Worm (Caenorhabditis elegans) whole organism, L1 larva: ENCODE measurements around the gene srw-66.

Experiments
- blmp-1 ChIP-seq: fragments of 150-350 bp; optimal IDR thresholded peaks from 2 replicates; lab custom pipeline; 2014; ENCODE audit warnings: missing biosample characterization, missing genetic modification characterization
- efl-3 ChIP-seq: fragments of 200-800 bp; sonication (Bioruptor generic); optimal IDR thresholded peaks from 2 replicates; lab custom pipeline; 2018; ENCODE audit warnings: mild to moderate bottlenecking, missing genetic modification characterization, missing compliant biosample characterization
- elt-3 ChIP-seq, 6 experiments: fragments of 150-350 bp in 1 of 6; sonication (generic microtip); optimal IDR thresholded peaks; 2 replicates each; lab custom pipeline; 2017 to 2018; ENCODE audit warnings: missing biosample characterization in 6 of 6, missing genetic modification characterization in 6 of 6, inconsistent platforms in 1 of 6
- lin-13 ChIP-seq: fragments of 150-350 bp; optimal IDR thresholded peaks from 2 replicates; lab custom pipeline; 2014; ENCODE audit warnings: missing biosample characterization, missing genetic modification reagents, missing genetic modification characterization
- lin-39 ChIP-seq: fragments of 150-350 bp; optimal IDR thresholded peaks from 2 replicates; lab custom pipeline; 2014; ENCODE audit warnings: missing biosample characterization, missing genetic modification reagents, missing genetic modification characterization
- pag-3 ChIP-seq: sonication (generic microtip); optimal IDR thresholded peaks from 2 replicates; lab custom pipeline; 2017; ENCODE audit warnings: missing genetic modification characterization, mild to moderate bottlenecking, missing compliant biosample characterization, antibody characterized with exemption, borderline replicate concordance; ENCODE audit not compliant: insufficient read depth
- snu-23 ChIP-seq: sonication (generic microtip); optimal IDR thresholded peaks from 2 replicates; lab custom pipeline; 2016; ENCODE audit warnings: missing genetic modification characterization, missing compliant biosample characterization

ce11 chrII:1293157-1293556 lies 21.4 kb upstream of the srw-66 start, which contains the start of gene srz-64:
- no peak for TF ChIP-seq lin-39 (tag; lab: Kevin White, UChicago)
- no peak for TF ChIP-seq elt-3 (tag; optimal IDR thresholded peaks at IDR 0.05; lab: Kevin White, UChicago)
- no peak for TF ChIP-seq efl-3 (GFP tag; lab: Kevin White, UChicago)
- no peak for TF ChIP-seq snu-23 (GFP tag; lab: Kevin White, UChicago)
- TF ChIP-seq blmp-1 (tag; lab: Kevin White, UChicago), result no peak
- TF ChIP-seq lin-13 (GFP tag; lab: Kevin White, UChicago), result no peak
- no peak for TF ChIP-seq pag-3
